Worm (Caenorhabditis elegans) whole organism, late embryonic: Measurements from ENCODE around the gene droe-8.

Experiments
- elt-2 ChIP-seq: sonication (generic microtip); optimal IDR thresholded peaks from 2 replicates; lab custom pipeline; 2016; ENCODE audit warnings: missing genetic modification reagents, missing genetic modification characterization, missing compliant biosample characterization
- hlh-30 ChIP-seq: sonication (generic microtip); optimal IDR thresholded peaks from 2 replicates; lab custom pipeline; 2017; ENCODE audit warnings: antibody characterized with exemption, missing genetic modification characterization, missing compliant biosample characterization; ENCODE audit not compliant: insufficient read depth
- pag-3 ChIP-seq: sonication (generic microtip); optimal IDR thresholded peaks from 2 replicates; lab custom pipeline; 2016; ENCODE audit warnings: missing compliant biosample characterization, missing genetic modification characterization, borderline replicate concordance
- pat-9 ChIP-seq: fragments of 200-800 bp; sonication (Bioruptor generic); optimal IDR thresholded peaks from 2 replicates; lab custom pipeline; 2018; ENCODE audit warnings: mild to moderate bottlenecking, missing genetic modification characterization, moderate library complexity, missing compliant biosample characterization
- pha-4 ChIP-seq: fragments of 150-350 bp; optimal IDR thresholded peaks from 2 replicates; lab custom pipeline; 2018; ENCODE audit warnings: missing biosample characterization, missing genetic modification reagents, missing genetic modification characterization
- pqm-1 ChIP-seq: sonication (generic microtip); optimal IDR thresholded peaks from 2 replicates; lab custom pipeline; 2016; ENCODE audit warnings: missing genetic modification characterization, missing compliant biosample characterization
- rnt-1 ChIP-seq: sonication (generic microtip); optimal IDR thresholded peaks from 2 replicates; lab custom pipeline; 2016; ENCODE audit warnings: missing genetic modification characterization, missing compliant biosample characterization
- syd-9 ChIP-seq: sonication (generic microtip); optimal IDR thresholded peaks from 2 replicates; lab custom pipeline; 2016; ENCODE audit warnings: mild to moderate bottlenecking, missing genetic modification characterization, moderate library complexity, missing compliant biosample characterization
- tbx-2 ChIP-seq: sonication (generic microtip); optimal IDR thresholded peaks from 2 replicates; lab custom pipeline; 2016; ENCODE audit warnings: missing genetic modification characterization, missing compliant biosample characterization
- unc-86 ChIP-seq: sonication (generic microtip); optimal IDR thresholded peaks from 2 replicates; lab custom pipeline; 2016; ENCODE audit warnings: missing genetic modification characterization, missing compliant biosample characterization

ce11 chrV:8768481-8768959, 42.2 kb downstream of the droe-8 start, which contains the start of gene B0507.3:
- no peak for TF ChIP-seq hlh-30 (tag; lab: Kevin White, UChicago)
- no peak for TF ChIP-seq pha-4
- TF ChIP-seq elt-2 (tag; lab: Kevin White, UChicago): peak; percentile 99
- no peak for TF ChIP-seq pag-3 (tag; lab: Kevin White, UChicago)
- no peak for TF ChIP-seq syd-9 (tag; lab: Kevin White, UChicago)
- TF ChIP-seq pat-9: no peak
- TF ChIP-seq unc-86: no peak
- TF ChIP-seq pqm-1 (tag; lab: Kevin White, UChicago): peak; percentile 75
- no peak for TF ChIP-seq tbx-2
- no peak for TF ChIP-seq rnt-1 (tag; lab: Kevin White, UChicago)
